Worm (Caenorhabditis elegans): Measurements from ENCODE around the gene nhr-270.

- no peak for TF ChIP-seq scrt-1 (GFP tag; IDR thresholded peaks at IDR 0.05)
- TF ChIP-seq ama-1 (optimal IDR thresholded peaks at IDR 0.05) = no peak
- TF ChIP-seq hmg-4 (GFP tag; optimal IDR thresholded peaks at IDR 0.05) = no peak
- TF ChIP-seq F13C5.2 (tag; optimal IDR thresholded peaks at IDR 0.05) = no peak
- TF ChIP-seq tbx-37 (GFP tag; conservative IDR thresholded peaks at IDR 0.05) = no peak
- TF ChIP-seq ets-7 (tag; optimal IDR thresholded peaks at IDR 0.05) = no peak
These were observed 51.7 kb downstream of the nhr-270 start, which contains the start of the genes str-262 and srp-1 for ce11 chrV:752679-753333.
